Fruit fly (Drosophila melanogaster) whole organism, embryonic: ENCODE measurements around the gene Tnpo.

Source experiments
- Abd-B ChIP-seq: fragments of 200-800 bp; sonication (Bioruptor generic); optimal IDR thresholded peaks from 2 replicates; lab custom pipeline; 2018; ENCODE audit warnings: missing biosample characterization, mild to moderate bottlenecking, missing genetic modification characterization, moderate library complexity
- Asciz ChIP-seq: fragments of 200-800 bp; sonication (Bioruptor generic); optimal IDR thresholded peaks from 2 replicates; lab custom pipeline; 2017; ENCODE audit warnings: missing biosample characterization, mild to moderate bottlenecking, missing genetic modification characterization, missing genetic modification reagents
- Atf6 ChIP-seq: fragments of 200-800 bp; sonication (Bioruptor generic); IDR thresholded peaks from 2 replicates; pipeline ENCODE4 v1.3.6; 2022; ENCODE audit warnings: missing biosample characterization, missing genetic modification characterization
- B-H1 ChIP-seq: fragments of 200-800 bp; sonication (Bioruptor generic); IDR thresholded peaks from 3 replicates; pipeline ENCODE4 v1.3.6; 2022; ENCODE audit warnings: missing biosample characterization, missing genetic modification characterization
- B-H2 ChIP-seq: fragments of 200-800 bp; sonication (Bioruptor generic); optimal IDR thresholded peaks from 2 replicates; lab custom pipeline; 2018; ENCODE audit warnings: missing biosample characterization, mild to moderate bottlenecking, missing genetic modification characterization
- Bteb2 ChIP-seq: fragments of 200-800 bp; sonication (Bioruptor generic); optimal IDR thresholded peaks from 2 replicates; lab custom pipeline; 2016; ENCODE audit warnings: missing biosample characterization, missing genetic modification characterization
- C15 ChIP-seq: fragments of 200-800 bp; sonication (Bioruptor generic); IDR thresholded peaks from 3 replicates; pipeline ENCODE4 v1.3.6; 2022; ENCODE audit warnings: missing biosample characterization, missing genetic modification characterization
- CG10147 ChIP-seq: fragments of 200-800 bp; sonication (Bioruptor generic); optimal IDR thresholded peaks from 2 replicates; lab custom pipeline; 2019; ENCODE audit warnings: missing biosample characterization, mild to moderate bottlenecking, missing genetic modification characterization, moderate library complexity
- CG12155 ChIP-seq: fragments of 200-800 bp; sonication (Bioruptor generic); optimal IDR thresholded peaks from 3 replicates; lab custom pipeline; 2016; ENCODE audit warnings: missing biosample characterization, missing genetic modification characterization
- CG13287 ChIP-seq: fragments of 200-800 bp; sonication (Bioruptor generic); IDR thresholded peaks from 2 replicates; pipeline ENCODE4 v1.3.6; 2022; ENCODE audit warnings: missing biosample characterization, missing genetic modification characterization; ENCODE audit not compliant: partially characterized antibody
- CG13624 ChIP-seq: fragments of 200-800 bp; sonication (Bioruptor generic); optimal IDR thresholded peaks from 2 replicates; lab custom pipeline; 2016; ENCODE audit warnings: missing biosample characterization, missing genetic modification characterization
- CG1602 ChIP-seq: fragments of 200-800 bp; sonication (Bioruptor generic); optimal IDR thresholded peaks from 3 replicates; lab custom pipeline; 2016; ENCODE audit warnings: missing biosample characterization, missing genetic modification characterization
- CG18599 ChIP-seq: fragments of 200-800 bp; sonication (Bioruptor generic); optimal IDR thresholded peaks from 3 replicates; lab custom pipeline; 2017; ENCODE audit warnings: missing biosample characterization, missing genetic modification characterization, mild to moderate bottlenecking, moderate library complexity, missing genetic modification reagents
- CG2199 ChIP-seq: fragments of 200-800 bp; sonication (Bioruptor generic); IDR thresholded peaks from 3 replicates; pipeline ENCODE4 v1.3.6; 2022; ENCODE audit warnings: missing biosample characterization, missing genetic modification characterization
- CG2678 ChIP-seq: fragments of 200-800 bp; sonication (Bioruptor generic); optimal IDR thresholded peaks from 3 replicates; lab custom pipeline; 2019; ENCODE audit warnings: missing biosample characterization, mild to moderate bottlenecking, missing genetic modification characterization, moderate library complexity
- CG2712 ChIP-seq: fragments of 200-800 bp; optimal IDR thresholded peaks from 3 replicates; lab custom pipeline; 2019; ENCODE audit warnings: missing biosample characterization, mild to moderate bottlenecking, missing genetic modification characterization, moderate library complexity
- CG2889 ChIP-seq: fragments of 200-800 bp; sonication (Bioruptor generic); IDR thresholded peaks from 3 replicates; pipeline ENCODE4 v1.3.6; 2022; ENCODE audit warnings: missing biosample characterization, missing genetic modification characterization
- CG3407 ChIP-seq: fragments of 200-800 bp; sonication (Bioruptor generic); optimal IDR thresholded peaks from 2 replicates; lab custom pipeline; 2018; ENCODE audit warnings: missing biosample characterization, mild to moderate bottlenecking, missing genetic modification characterization
- CG6683 ChIP-seq: fragments of 200-800 bp; sonication (Bioruptor generic); optimal IDR thresholded peaks from 2 replicates; lab custom pipeline; 2017; ENCODE audit warnings: missing biosample characterization, mild to moderate bottlenecking, missing genetic modification characterization, missing genetic modification reagents
- CG6791 ChIP-seq: fragments of 200-800 bp; sonication (Bioruptor generic); IDR thresholded peaks from 3 replicates; pipeline ENCODE4 v1.3.6; 2022; ENCODE audit warnings: missing biosample characterization, missing genetic modification characterization; ENCODE audit not compliant: partially characterized antibody
- CG7357 ChIP-seq: fragments of 200-800 bp; sonication (Bioruptor generic); IDR thresholded peaks from 3 replicates; pipeline ENCODE4 v1.3.6; 2022; ENCODE audit warnings: missing biosample characterization, missing genetic modification characterization
- CG7987 ChIP-seq: fragments of 200-800 bp; sonication (Bioruptor generic); optimal IDR thresholded peaks from 2 replicates; lab custom pipeline; 2018; ENCODE audit warnings: missing biosample characterization, mild to moderate bottlenecking, missing genetic modification characterization, moderate library complexity
- CG8290 ChIP-seq, 3 experiments: fragments of 200-800 bp; sonication (Bioruptor generic); optimal IDR thresholded peaks; 2 replicates each; lab custom pipeline; 2016 to 2019; ENCODE audit warnings: missing biosample characterization in 3 of 3, missing genetic modification characterization in 3 of 3, mild to moderate bottlenecking in 2 of 3, moderate library complexity in 1 of 3
- Camta ChIP-seq: fragments of 200-800 bp; sonication (Bioruptor generic); optimal IDR thresholded peaks from 2 replicates; lab custom pipeline; 2016; ENCODE audit warnings: missing biosample characterization, missing genetic modification characterization
- Drgx ChIP-seq: fragments of 200-800 bp; sonication (Bioruptor generic); IDR thresholded peaks from 2 replicates; pipeline ENCODE4 v1.3.6; 2022; ENCODE audit warnings: missing biosample characterization, missing genetic modification characterization
- Fer1 ChIP-seq: fragments of 200-800 bp; sonication (Bioruptor generic); optimal IDR thresholded peaks from 2 replicates; lab custom pipeline; 2017; ENCODE audit warnings: missing biosample characterization, mild to moderate bottlenecking, missing genetic modification characterization
- HLH4C ChIP-seq: fragments of 200-800 bp; sonication (Bioruptor generic); IDR thresholded peaks from 3 replicates; pipeline ENCODE4 v1.3.6; 2022; ENCODE audit warnings: missing biosample characterization, missing genetic modification characterization; ENCODE audit not compliant: partially characterized antibody
- Hr39 ChIP-seq: fragments of >200 bp; optimal IDR thresholded peaks from 2 replicates; lab custom pipeline; 2017
- MTF-1 ChIP-seq: fragments of 200-800 bp; sonication (Bioruptor generic); optimal IDR thresholded peaks from 2 replicates; lab custom pipeline; 2018; ENCODE audit warnings: missing biosample characterization, mild to moderate bottlenecking, missing genetic modification characterization, borderline replicate concordance
- Mrtf ChIP-seq: fragments of 200-800 bp; sonication (Bioruptor generic); IDR thresholded peaks from 3 replicates; pipeline ENCODE4 v1.3.6; 2022; ENCODE audit warnings: missing biosample characterization, missing genetic modification characterization
- Oaz ChIP-seq: fragments of 200-800 bp; sonication (Bioruptor generic); IDR thresholded peaks from 2 replicates; pipeline ENCODE4 v1.3.6; 2022; ENCODE audit warnings: missing biosample characterization, missing genetic modification characterization
- Optix ChIP-seq: fragments of 200-800 bp; sonication (Bioruptor generic); IDR thresholded peaks from 3 replicates; pipeline ENCODE4 v1.3.6; 2022; ENCODE audit warnings: missing biosample characterization, missing genetic modification characterization
- Rfx ChIP-seq: fragments of 200-800 bp; sonication (Bioruptor generic); IDR thresholded peaks from 2 replicates; pipeline ENCODE4 v1.3.6; 2022; ENCODE audit warnings: missing biosample characterization, missing genetic modification characterization
- Stat92E ChIP-seq, 3 experiments: fragments of >200 bp in 2 of 3; fragments of 200-800 bp in 1 of 3; sonication (Bioruptor generic) in 1 of 3; optimal IDR thresholded peaks; 2 replicates each; lab custom pipeline; 2017 to 2019; ENCODE audit warnings: missing biosample characterization in 3 of 3, missing genetic modification characterization in 3 of 3, mild to moderate bottlenecking in 1 of 3, moderate library complexity in 1 of 3
- caup ChIP-seq: fragments of 200-800 bp; sonication (Bioruptor generic); optimal IDR thresholded peaks from 3 replicates; lab custom pipeline; 2017; ENCODE audit warnings: missing biosample characterization, mild to moderate bottlenecking, missing genetic modification characterization, moderate library complexity; ENCODE audit not compliant: severe bottlenecking
- corto ChIP-seq: fragments of 200-800 bp; sonication (Bioruptor generic); optimal IDR thresholded peaks from 2 replicates; lab custom pipeline; 2016; ENCODE audit warnings: missing biosample characterization, mild to moderate bottlenecking, missing genetic modification characterization, moderate library complexity
- crc ChIP-seq: fragments of 200-800 bp; sonication (Bioruptor generic); optimal IDR thresholded peaks from 2 replicates; lab custom pipeline; 2016; ENCODE audit warnings: missing biosample characterization, missing genetic modification characterization
- dan ChIP-seq: fragments of 200-800 bp; sonication (Bioruptor generic); IDR thresholded peaks from 2 replicates; pipeline ENCODE4 v1.3.6; 2022; ENCODE audit warnings: missing biosample characterization, missing genetic modification characterization
- dimm ChIP-seq: fragments of 200-800 bp; sonication (Bioruptor generic); IDR thresholded peaks from 2 replicates; pipeline ENCODE4 v1.3.6; 2022; ENCODE audit warnings: missing biosample characterization, missing genetic modification characterization
- dpn ChIP-seq, 2 experiments: fragments of 200-800 bp; sonication (Bioruptor generic); optimal IDR thresholded peaks; 3 replicates each; lab custom pipeline; 2016; ENCODE audit warnings: missing biosample characterization in 2 of 2, missing genetic modification characterization in 2 of 2
- gt ChIP-seq: fragments of 200-800 bp; sonication (Bioruptor generic); IDR thresholded peaks from 2 replicates; pipeline ENCODE4 v1.3.6; 2022; ENCODE audit warnings: missing biosample characterization, missing genetic modification characterization
- hkb ChIP-seq, 2 experiments: fragments of 200-800 bp in 1 of 2; fragments of >200 bp in 1 of 2; sonication (Bioruptor generic) in 1 of 2; IDR thresholded peaks in 1 of 2; optimal IDR thresholded peaks in 1 of 2; 2 replicates each; pipeline versions ENCODE4 v1.3.6 to Lab custom; 2017 to 2022; ENCODE audit warnings: missing biosample characterization in 1 of 2, missing genetic modification characterization in 1 of 2
- pum ChIP-seq: fragments of 200-800 bp; sonication (Bioruptor generic); optimal IDR thresholded peaks from 2 replicates; lab custom pipeline; 2016; ENCODE audit warnings: missing biosample characterization, missing genetic modification characterization
- repo ChIP-seq: fragments of 200-800 bp; sonication (Bioruptor generic); optimal IDR thresholded peaks from 2 replicates; lab custom pipeline; 2016; ENCODE audit warnings: missing biosample characterization, missing genetic modification characterization
- slp2 ChIP-seq: fragments of 200-800 bp; sonication (Bioruptor generic); optimal IDR thresholded peaks from 2 replicates; lab custom pipeline; 2016; ENCODE audit warnings: missing biosample characterization, missing genetic modification characterization
- tgo ChIP-seq: fragments of 200-800 bp; sonication (Bioruptor generic); IDR thresholded peaks from 3 replicates; pipeline ENCODE4 v1.3.6; 2022; ENCODE audit warnings: missing biosample characterization, missing genetic modification characterization
- tin ChIP-seq: fragments of 200-800 bp; sonication (Bioruptor generic); optimal IDR thresholded peaks from 3 replicates; lab custom pipeline; 2016; ENCODE audit warnings: missing biosample characterization, missing genetic modification characterization
- ttk ChIP-seq: fragments of 200-800 bp; sonication (Bioruptor generic); IDR thresholded peaks from 2 replicates; pipeline ENCODE4 v2.1.2; 2022; ENCODE audit warnings: missing biosample characterization, missing genetic modification characterization
- vvl ChIP-seq: fragments of 200-800 bp; sonication (Bioruptor generic); IDR thresholded peaks from 2 replicates; pipeline ENCODE4 v1.3.6; 2022; ENCODE audit warnings: missing biosample characterization, missing genetic modification characterization
- wdn ChIP-seq: fragments of 200-800 bp; sonication (Bioruptor generic); IDR thresholded peaks from 2 replicates; pipeline ENCODE4 v1.3.6; 2022; ENCODE audit warnings: missing biosample characterization, missing genetic modification characterization
- zf30C ChIP-seq: fragments of 200-800 bp; sonication (Bioruptor generic); optimal IDR thresholded peaks from 3 replicates; lab custom pipeline; 2018; ENCODE audit warnings: missing biosample characterization, mild to moderate bottlenecking, missing genetic modification characterization

The Tnpo gene

DNA sequence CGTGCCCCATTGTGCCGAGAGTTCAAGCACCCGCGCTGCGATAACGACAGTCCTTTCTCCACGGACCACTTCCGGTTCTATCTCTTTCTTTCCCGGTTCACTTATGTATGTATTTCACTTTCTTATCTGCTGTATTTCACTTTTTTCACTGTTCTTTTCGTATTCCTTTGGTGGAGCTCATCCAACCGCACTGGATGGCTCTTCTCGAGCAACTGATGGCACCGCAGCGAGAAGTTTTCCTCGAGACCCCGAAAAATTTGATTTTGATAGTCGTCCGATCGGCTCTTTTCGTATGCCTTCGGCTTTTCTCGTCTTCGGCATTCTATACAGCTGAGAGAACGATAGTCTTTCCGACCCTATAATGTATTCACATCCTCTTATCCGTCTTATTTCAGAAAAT lies 24.5 kb downstream of the Tnpo start, which contains the start of gene LanA (continued):
- TF ChIP-seq Fer1 (GFP tag; lab: Kevin White, UChicago) (no peak), MTF-1 (GFP tag; lab: Kevin White, UChicago) (peak; percentile 59), B-H1 (GFP tag; lab: Robert Waterston, UW) (no peak), CG6791 (peak; percentile 52; the same call in 1 of the 3 replicates), caup (peak; percentile 32), Rfx (GFP tag; lab: Robert Waterston, UW) (peak; percentile 30; the same call in 1 of the 2 replicates), Optix (GFP tag; lab: Robert Waterston, UW) (no peak), Oaz (GFP tag; lab: Robert Waterston, UW) (no peak), CG1602 (GFP tag; lab: Kevin White, UChicago) (no peak), tgo (GFP tag; lab: Robert Waterston, UW) (no peak), hkb (optimal IDR thresholded peaks at IDR 0.05; lab: Kevin White, UChicago) (no peak), hkb (GFP tag; IDR thresholded peaks at IDR 0.05; lab: Robert Waterston, UW) (peak; percentile 11; the same call in 1 of the 2 replicates), ttk (GFP tag; lab: Robert Waterston, UW) (no peak), vvl (GFP tag; lab: Robert Waterston, UW) (peak; percentile 18; the same call in 1 of the 2 replicates), Camta (GFP tag; lab: Kevin White, UChicago) (no peak), dimm (no peak), Mrtf (no peak), tin (GFP tag; lab: Kevin White, UChicago) (no peak), dan (GFP tag; lab: Robert Waterston, UW) (no peak), wdn (GFP tag; lab: Robert Waterston, UW) (no peak), Stat92E (GFP tag; optimal IDR thresholded peaks at IDR 0.05; lab: Kevin White, UChicago) (no peak), pum (GFP tag; lab: Kevin White, UChicago) (no peak), Abd-B (GFP tag; lab: Kevin White, UChicago) (no peak), CG7987 (GFP tag; lab: Kevin White, UChicago) (no peak), zf30C (GFP tag; lab: Kevin White, UChicago) (no peak), Atf6 (GFP tag; lab: Robert Waterston, UW) (peak; percentile 44; the same call in 1 of the 2 replicates), CG2199 (GFP tag; lab: Robert Waterston, UW) (peak; percentile 71; the same call in 2 of the 3 replicates), CG2712 (tag; lab: Kevin White, UChicago) (peak; percentile 20), Bteb2 (no peak), CG13624 (no peak), CG10147 (GFP tag; lab: Kevin White, UChicago) (no peak), gt (GFP tag; lab: Robert Waterston, UW) (no peak), CG7357 (GFP tag; lab: Robert Waterston, UW) (no peak), repo (GFP tag; lab: Kevin White, UChicago) (no peak), CG2678 (tag; lab: Kevin White, UChicago) (no peak), Drgx (GFP tag; lab: Robert Waterston, UW) (no peak), crc (GFP tag; lab: Kevin White, UChicago) (no peak), CG6683 (no peak), B-H2 (GFP tag; lab: Kevin White, UChicago) (no peak), dpn (GFP tag; optimal IDR thresholded peaks at IDR 0.05; lab: Kevin White, UChicago) (no peak), CG8290 (GFP tag; optimal IDR thresholded peaks at IDR 0.05; lab: Kevin White, UChicago) (no peak), CG8290 (tag; optimal IDR thresholded peaks at IDR 0.05; lab: Kevin White, UChicago) (no peak), CG3407 (GFP tag; lab: Kevin White, UChicago) (no peak), CG18599 (GFP tag; lab: Kevin White, UChicago) (no peak), Asciz (GFP tag; lab: Kevin White, UChicago) (no peak), slp2 (GFP tag; lab: Kevin White, UChicago) (no peak), CG12155 (GFP tag; lab: Kevin White, UChicago) (peak; percentile 28), Hr39 (no peak), CG2889 (GFP tag; lab: Robert Waterston, UW) (no peak), CG13287 (GFP tag; lab: Robert Waterston, UW) (no peak; the same call in 1 of the 2 replicates), C15 (no peak), HLH4C (no peak), corto (GFP tag; lab: Kevin White, UChicago) (no peak)
